Worm (Caenorhabditis elegans) whole organism, L2 larva: ENCODE results near the gene F54B8.1.

ENCODE experiments used
- ceh-16 ChIP-seq: fragments of 150-350 bp; optimal IDR thresholded peaks from 2 replicates; lab custom pipeline; 2014; ENCODE audit warnings: missing biosample characterization, missing genetic modification characterization
- nhr-12 ChIP-seq: fragments of 150-350 bp; optimal IDR thresholded peaks from 2 replicates; lab custom pipeline; 2014; ENCODE audit warnings: missing biosample characterization, missing genetic modification characterization
- nhr-23 ChIP-seq: fragments of 150-350 bp; optimal IDR thresholded peaks from 2 replicates; lab custom pipeline; 2014; ENCODE audit warnings: missing biosample characterization, missing genetic modification reagents, missing genetic modification characterization
- nhr-237 ChIP-seq: fragments of 150-350 bp; optimal IDR thresholded peaks from 2 replicates; lab custom pipeline; 2014; ENCODE audit warnings: missing biosample characterization, missing genetic modification characterization
- snpc-4 ChIP-seq: fragments of 150-350 bp; optimal IDR thresholded peaks from 2 replicates; lab custom pipeline; 2014; ENCODE audit warnings: missing biosample characterization, missing genetic modification characterization
- unc-39 ChIP-seq: fragments of 150-350 bp; optimal IDR thresholded peaks from 2 replicates; lab custom pipeline; 2014; ENCODE audit warnings: missing biosample characterization, missing genetic modification characterization
- unc-62 ChIP-seq: fragments of 150-350 bp; optimal IDR thresholded peaks from 2 replicates; lab custom pipeline; 2014; ENCODE audit warnings: missing biosample characterization, missing genetic modification reagents, missing genetic modification characterization
- zag-1 ChIP-seq: fragments of 150-350 bp; optimal IDR thresholded peaks from 2 replicates; lab custom pipeline; 2014; ENCODE audit warnings: missing biosample characterization, missing genetic modification characterization
- ztf-11 ChIP-seq: sonication (generic microtip); optimal IDR thresholded peaks from 2 replicates; lab custom pipeline; 2017; ENCODE audit warnings: missing biosample characterization, missing genetic modification characterization
- ztf-4 ChIP-seq: fragments of 150-350 bp; optimal IDR thresholded peaks from 2 replicates; lab custom pipeline; 2014; ENCODE audit warnings: missing biosample characterization, missing genetic modification characterization

DNA sequence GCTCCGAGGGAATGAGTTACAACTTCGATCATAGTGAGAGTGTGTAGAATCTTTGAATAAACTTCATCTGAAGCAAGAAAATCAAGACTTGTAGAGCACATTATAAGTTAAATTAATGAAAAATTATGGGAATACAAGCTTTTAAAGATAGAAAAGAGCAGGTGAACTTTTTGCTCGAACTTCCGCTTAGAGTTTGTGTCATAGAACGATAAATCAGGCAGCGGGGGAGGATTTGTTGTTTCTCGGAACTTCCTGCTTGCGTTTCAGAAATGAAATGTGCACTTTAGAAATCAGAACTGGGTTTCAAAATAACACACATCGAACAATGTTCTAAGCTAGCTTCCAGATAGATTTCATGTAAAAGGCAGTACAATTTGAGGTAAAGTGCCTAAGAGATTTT lies 30.5 kb downstream of the F54B8.1 start, which contains the start of gene srh-149:
- no peak for TF ChIP-seq nhr-237 (tag; lab: Kevin White, UChicago)
- TF ChIP-seq nhr-23 (tag; lab: Kevin White, UChicago), result no peak
- no peak for TF ChIP-seq snpc-4 (tag; lab: Kevin White, UChicago)
- no peak for TF ChIP-seq unc-62
- no peak for TF ChIP-seq ceh-16 (tag; lab: Kevin White, UChicago)
- no peak for TF ChIP-seq ztf-4 (tag; lab: Kevin White, UChicago)
- TF ChIP-seq nhr-12, result no peak
- no peak for TF ChIP-seq unc-39 (tag; lab: Kevin White, UChicago)
- TF ChIP-seq ztf-11 (tag; lab: Kevin White, UChicago), result no peak
- TF ChIP-seq zag-1, result no peak
